Worm (Caenorhabditis elegans) whole organism, L4 larva: Measurements from ENCODE around the gene B0495.5.

Experiments
- Y48G9A.11 ChIP-seq: fragments of 200-800 bp; sonication (Bioruptor generic); IDR thresholded peaks from 2 replicates; pipeline ENCODE4 v1.3.6; 2022; ENCODE audit warnings: missing genetic modification reagents, missing genetic modification characterization, missing compliant biosample characterization
- nhr-48 ChIP-seq: sonication (generic microtip); optimal IDR thresholded peaks from 2 replicates; lab custom pipeline; 2016; ENCODE audit warnings: mild to moderate bottlenecking, missing genetic modification characterization, missing compliant biosample characterization
- pha-4 ChIP-seq, 2 experiments: fragments of 150-350 bp in 1 of 2; fragments of 200-800 bp in 1 of 2; sonication (Bioruptor generic) in 1 of 2; IDR thresholded peaks in 1 of 2; optimal IDR thresholded peaks in 1 of 2; 2 replicates each; pipeline versions ENCODE4 v1.3.6 to Lab custom; 2014 to 2022; ENCODE audit warnings: missing genetic modification characterization in 2 of 2, missing genetic modification reagents in 2 of 2, missing biosample characterization in 1 of 2, missing compliant biosample characterization in 1 of 2
- rbr-2 ChIP-seq: sonication (generic microtip); optimal IDR thresholded peaks from 2 replicates; lab custom pipeline; 2016; ENCODE audit warnings: missing genotype, missing genetic modification characterization, missing compliant biosample characterization
- ztf-7 ChIP-seq: fragments of 150-350 bp; optimal IDR thresholded peaks from 2 replicates; lab custom pipeline; 2014; ENCODE audit warnings: missing biosample characterization, missing genetic modification characterization

ce11 chrII:7695636-7696035 lies 2.7 kb downstream of the B0495.5 start:
- no peak for TF ChIP-seq ztf-7 (tag; lab: Kevin White, UChicago)
- TF ChIP-seq rbr-2 (tag; lab: Kevin White, UChicago) = no peak
- no peak for TF ChIP-seq nhr-48 (tag; lab: Kevin White, UChicago)
- no peak for TF ChIP-seq pha-4 (GFP tag; IDR thresholded peaks at IDR 0.05; lab: Robert Waterston, UW)
- no peak for TF ChIP-seq pha-4 (tag; optimal IDR thresholded peaks at IDR 0.05; lab: Kevin White, UChicago)
- no peak for TF ChIP-seq Y48G9A.11
